Fruit fly (Drosophila melanogaster) whole organism, embryonic: ENCODE data around the gene Osi10a.

Experiments used
- Aef1 ChIP-seq: fragments of 200-800 bp; sonication (Bioruptor generic); IDR thresholded peaks from 3 replicates; pipeline ENCODE4 v1.3.6; 2022; ENCODE audit warnings: missing biosample characterization, missing genetic modification characterization
- CG10366 ChIP-seq: fragments of 200-800 bp; sonication (Bioruptor generic); IDR thresholded peaks from 2 replicates; pipeline ENCODE4 v1.3.6; 2022; ENCODE audit warnings: missing biosample characterization, missing genetic modification characterization
- CG11093 ChIP-seq: fragments of 200-800 bp; sonication (Bioruptor generic); IDR thresholded peaks from 3 replicates; pipeline ENCODE4 v1.3.6; 2022; ENCODE audit warnings: missing biosample characterization, missing genetic modification characterization
- CG12659 ChIP-seq: fragments of 200-800 bp; sonication (Bioruptor generic); optimal IDR thresholded peaks from 3 replicates; lab custom pipeline; 2017; ENCODE audit warnings: mild to moderate bottlenecking, missing biosample characterization, missing genetic modification reagents, missing genetic modification characterization
- CG4730 ChIP-seq: fragments of 200-800 bp; sonication (Bioruptor generic); IDR thresholded peaks from 2 replicates; pipeline ENCODE4 v1.3.6; 2022; ENCODE audit warnings: missing biosample characterization, missing genetic modification characterization
- CG9609 ChIP-seq: fragments of 200-800 bp; sonication (Bioruptor generic); optimal IDR thresholded peaks from 3 replicates; lab custom pipeline; 2016; ENCODE audit warnings: missing biosample characterization, missing genetic modification characterization
- CHES-1-like ChIP-seq: fragments of 200-800 bp; sonication (Bioruptor generic); optimal IDR thresholded peaks from 2 replicates; lab custom pipeline; 2016; ENCODE audit warnings: missing biosample characterization, missing genetic modification characterization
- Drgx ChIP-seq: fragments of 200-800 bp; sonication (Bioruptor generic); IDR thresholded peaks from 2 replicates; pipeline ENCODE4 v1.3.6; 2022; ENCODE audit warnings: missing biosample characterization, missing genetic modification characterization
- Meics ChIP-seq: fragments of 200-800 bp; sonication (Bioruptor generic); optimal IDR thresholded peaks from 2 replicates; lab custom pipeline; 2017; ENCODE audit warnings: missing biosample characterization, mild to moderate bottlenecking, missing genetic modification characterization
- shn ChIP-seq: fragments of 200-800 bp; sonication (Bioruptor generic); optimal IDR thresholded peaks from 3 replicates; lab custom pipeline; 2016; ENCODE audit warnings: missing biosample characterization, missing genetic modification characterization
- tx ChIP-seq: fragments of 200-800 bp; sonication (Bioruptor generic); optimal IDR thresholded peaks from 2 replicates; lab custom pipeline; 2016; ENCODE audit warnings: missing biosample characterization, missing genetic modification characterization

DNA sequence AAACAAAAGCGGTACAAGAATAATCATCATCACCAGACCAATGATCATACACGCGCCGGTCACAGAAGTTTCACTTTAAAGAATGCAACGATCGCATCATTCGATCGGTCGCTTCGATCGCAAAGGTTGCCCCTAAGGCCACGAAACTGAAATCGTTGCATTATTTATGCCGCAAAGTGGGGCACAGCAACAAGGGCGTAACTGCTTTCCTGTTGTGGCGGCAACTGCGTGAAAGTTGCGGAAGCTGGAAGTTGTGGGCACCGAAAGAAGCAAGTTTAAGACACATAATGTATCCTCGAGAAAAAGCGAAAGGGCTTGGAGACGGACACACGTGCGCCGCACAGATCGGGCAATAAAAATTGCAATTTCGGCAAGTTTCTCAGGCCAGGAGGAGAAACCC, 19.7 kb upstream of the Osi10a start:
- TF ChIP-seq Drgx (GFP tag; lab: Robert Waterston, UW) (no peak), CG9609 (GFP tag; lab: Kevin White, UChicago) (no peak), CG4730 (GFP tag; lab: Robert Waterston, UW) (no peak), CHES-1-like (GFP tag; lab: Kevin White, UChicago) (no peak), CG11093 (GFP tag; lab: Robert Waterston, UW) (no peak), Meics (no peak), CG12659 (GFP tag; lab: Kevin White, UChicago) (no peak), Aef1 (GFP tag; lab: Robert Waterston, UW) (no peak), tx (GFP tag; lab: Kevin White, UChicago) (no peak), CG10366 (GFP tag; lab: Robert Waterston, UW) (no peak), shn (GFP tag; lab: Kevin White, UChicago) (no peak)
